Fruit fly (Drosophila melanogaster) whole organism, embryonic: ENCODE data around the gene Sodh1.

Source experiments
- Atf3 ChIP-seq: fragments of 200-800 bp; sonication (Bioruptor generic); optimal IDR thresholded peaks from 3 replicates; lab custom pipeline; 2016; ENCODE audit warnings: missing biosample characterization, missing genetic modification characterization
- CG10267 ChIP-seq: fragments of 200-800 bp; sonication (Bioruptor generic); optimal IDR thresholded peaks from 2 replicates; lab custom pipeline; 2018; ENCODE audit warnings: missing biosample characterization, mild to moderate bottlenecking, missing genetic modification characterization, moderate library complexity
- CG10321 ChIP-seq: fragments of 200-800 bp; sonication (Bioruptor generic); IDR thresholded peaks from 2 replicates; pipeline ENCODE4 v1.3.6; 2022; ENCODE audit warnings: missing biosample characterization, missing genetic modification characterization
- CG11398 ChIP-seq: fragments of 200-800 bp; sonication (Bioruptor generic); optimal IDR thresholded peaks from 2 replicates; lab custom pipeline; 2016; ENCODE audit warnings: missing biosample characterization, missing genetic modification characterization
- CG14014 ChIP-seq: fragments of 200-800 bp; sonication (Bioruptor generic); IDR thresholded peaks from 2 replicates; pipeline ENCODE4 v1.3.6; 2022; ENCODE audit warnings: missing biosample characterization, missing genetic modification characterization
- CG15073 ChIP-seq: fragments of 200-800 bp; sonication (Bioruptor generic); optimal IDR thresholded peaks from 2 replicates; lab custom pipeline; 2016; ENCODE audit warnings: missing biosample characterization, missing genetic modification characterization
- CG17385 ChIP-seq: fragments of 200-800 bp; sonication (Bioruptor generic); optimal IDR thresholded peaks from 3 replicates; lab custom pipeline; 2018; ENCODE audit warnings: missing biosample characterization, mild to moderate bottlenecking, missing genetic modification characterization
- CG17912 ChIP-seq: fragments of 200-800 bp; sonication (Bioruptor generic); optimal IDR thresholded peaks from 2 replicates; lab custom pipeline; 2018; ENCODE audit warnings: missing biosample characterization, mild to moderate bottlenecking, missing genetic modification characterization
- CG18262 ChIP-seq: fragments of 200-800 bp; optimal IDR thresholded peaks from 3 replicates; lab custom pipeline; 2019; ENCODE audit warnings: missing biosample characterization, mild to moderate bottlenecking, missing genetic modification characterization, moderate library complexity
- CG1832 ChIP-seq: fragments of 200-800 bp; sonication (Bioruptor generic); optimal IDR thresholded peaks from 2 replicates; lab custom pipeline; 2017; ENCODE audit warnings: missing biosample characterization, mild to moderate bottlenecking, missing genetic modification characterization, inconsistent platforms
- CG2712 ChIP-seq: fragments of 200-800 bp; optimal IDR thresholded peaks from 3 replicates; lab custom pipeline; 2019; ENCODE audit warnings: missing biosample characterization, mild to moderate bottlenecking, missing genetic modification characterization, moderate library complexity
- CG32772 ChIP-seq: fragments of 200-800 bp; sonication (Bioruptor generic); IDR thresholded peaks from 2 replicates; pipeline ENCODE4 v1.3.6; 2022; ENCODE audit warnings: missing biosample characterization, missing genetic modification characterization
- CG34376 ChIP-seq: fragments of 200-800 bp; sonication (Bioruptor generic); optimal IDR thresholded peaks from 2 replicates; lab custom pipeline; 2018; ENCODE audit warnings: missing biosample characterization, mild to moderate bottlenecking, missing genetic modification characterization
- CG43689 ChIP-seq: fragments of 200-800 bp; sonication (Bioruptor generic); IDR thresholded peaks from 2 replicates; pipeline ENCODE4 v1.3.6; 2022; ENCODE audit warnings: missing biosample characterization, missing genetic modification characterization
- CG6272 ChIP-seq: fragments of 200-800 bp; sonication (Bioruptor generic); IDR thresholded peaks from 2 replicates; pipeline ENCODE4 v1.3.6; 2022; ENCODE audit warnings: missing biosample characterization, missing genetic modification characterization
- CG6765 ChIP-seq: fragments of 200-800 bp; sonication (Bioruptor generic); optimal IDR thresholded peaks from 3 replicates; lab custom pipeline; 2017; ENCODE audit warnings: missing biosample characterization, mild to moderate bottlenecking, missing genetic modification characterization
- CG7928 ChIP-seq: fragments of 200-800 bp; sonication (Bioruptor generic); optimal IDR thresholded peaks from 2 replicates; lab custom pipeline; 2017; ENCODE audit warnings: missing biosample characterization, mild to moderate bottlenecking, missing genetic modification characterization
- CG8089 ChIP-seq: fragments of 200-800 bp; sonication (Bioruptor generic); optimal IDR thresholded peaks from 3 replicates; lab custom pipeline; 2016; ENCODE audit warnings: missing biosample characterization, missing genetic modification characterization
- Dek ChIP-seq: fragments of 200-800 bp; sonication (Bioruptor generic); optimal IDR thresholded peaks from 3 replicates; lab custom pipeline; 2019; ENCODE audit warnings: missing biosample characterization, mild to moderate bottlenecking, missing genetic modification characterization, moderate library complexity
- Doc2 ChIP-seq: fragments of 200-800 bp; sonication (Bioruptor generic); IDR thresholded peaks from 2 replicates; pipeline ENCODE4 v1.3.6; 2022; ENCODE audit warnings: missing biosample characterization, missing genetic modification characterization
- Ets97D ChIP-seq: fragments of 200-800 bp; sonication (Bioruptor generic); optimal IDR thresholded peaks from 3 replicates; lab custom pipeline; 2016; ENCODE audit warnings: missing biosample characterization, missing genetic modification characterization
- Fer3 ChIP-seq: fragments of 200-800 bp; sonication (Bioruptor generic); optimal IDR thresholded peaks from 2 replicates; lab custom pipeline; 2018; ENCODE audit warnings: missing biosample characterization, mild to moderate bottlenecking, missing genetic modification characterization, moderate library complexity
- Gsc ChIP-seq: fragments of 200-800 bp; sonication (Bioruptor generic); IDR thresholded peaks from 2 replicates; pipeline ENCODE4 v1.3.6; 2022; ENCODE audit warnings: missing biosample characterization, missing genetic modification characterization
- Gug ChIP-seq: fragments of 200-800 bp; sonication (Bioruptor generic); IDR thresholded peaks from 4 replicates; pipeline ENCODE4 v1.3.6; 2022; ENCODE audit warnings: missing biosample characterization, missing genetic modification characterization
- HLH54F ChIP-seq: fragments of 200-800 bp; sonication (Bioruptor generic); optimal IDR thresholded peaks from 3 replicates; lab custom pipeline; 2016; ENCODE audit warnings: missing biosample characterization, missing genetic modification characterization
- HmgD ChIP-seq: fragments of 200-800 bp; sonication (Bioruptor generic); optimal IDR thresholded peaks from 3 replicates; lab custom pipeline; 2016; ENCODE audit warnings: missing biosample characterization, missing genetic modification characterization
- HmgZ ChIP-seq: fragments of 200-800 bp; sonication (Bioruptor generic); optimal IDR thresholded peaks from 2 replicates; lab custom pipeline; 2018; ENCODE audit warnings: missing biosample characterization, mild to moderate bottlenecking, missing genetic modification characterization
- Hr39 ChIP-seq: fragments of >200 bp; optimal IDR thresholded peaks from 2 replicates; lab custom pipeline; 2017
- Hr78 ChIP-seq, 2 experiments: fragments of 200-800 bp in 1 of 2; fragments of >200 bp in 1 of 2; sonication (Bioruptor generic) in 1 of 2; optimal IDR thresholded peaks; 2 replicates each; lab custom pipeline; 2017 to 2019; ENCODE audit warnings: missing biosample characterization in 2 of 2, missing genetic modification characterization in 2 of 2, mild to moderate bottlenecking in 1 of 2, moderate library complexity in 1 of 2
- Lhr ChIP-seq: fragments of 200-800 bp; sonication (Bioruptor generic); optimal IDR thresholded peaks from 3 replicates; lab custom pipeline; 2017; ENCODE audit warnings: mild to moderate bottlenecking, missing biosample characterization, missing genetic modification reagents, missing genetic modification characterization
- MBD-R2 ChIP-seq: fragments of 200-800 bp; sonication (Bioruptor generic); IDR thresholded peaks from 2 replicates; pipeline ENCODE4 v1.3.6; 2022; ENCODE audit warnings: missing biosample characterization, missing genetic modification characterization
- Myb ChIP-seq: fragments of 200-800 bp; sonication (Bioruptor generic); optimal IDR thresholded peaks from 2 replicates; lab custom pipeline; 2016; ENCODE audit warnings: missing biosample characterization, missing genetic modification characterization
- Sry-β ChIP-seq: fragments of 200-800 bp; sonication (Bioruptor generic); optimal IDR thresholded peaks from 2 replicates; lab custom pipeline; 2018; ENCODE audit warnings: missing biosample characterization, mild to moderate bottlenecking, missing genetic modification characterization, moderate library complexity
- Tbp ChIP-seq: fragments of >200 bp; optimal IDR thresholded peaks from 2 replicates; lab custom pipeline; 2018; ENCODE audit warnings: missing biosample characterization, missing genetic modification characterization
- Xbp1 ChIP-seq: fragments of 200-800 bp; sonication (Bioruptor generic); optimal IDR thresholded peaks from 3 replicates; lab custom pipeline; 2016; ENCODE audit warnings: missing biosample characterization, mild to moderate bottlenecking, missing genetic modification characterization
- Xrp1 ChIP-seq: fragments of 200-800 bp; sonication (Bioruptor generic); IDR thresholded peaks from 2 replicates; pipeline ENCODE4 v1.3.6; 2022; ENCODE audit warnings: missing biosample characterization, missing genetic modification characterization
- crp ChIP-seq, 2 experiments: fragments of 200-800 bp; sonication (Bioruptor generic); optimal IDR thresholded peaks; 2 replicates in 1 of 2; 3 replicates in 1 of 2; lab custom pipeline; 2017; ENCODE audit warnings: missing biosample characterization in 2 of 2, missing genetic modification characterization in 2 of 2, mild to moderate bottlenecking in 1 of 2, moderate library complexity in 1 of 2
- da ChIP-seq: fragments of 200-800 bp; sonication (Bioruptor generic); optimal IDR thresholded peaks from 2 replicates; lab custom pipeline; 2016; ENCODE audit warnings: missing biosample characterization, missing genetic modification characterization
- dimm ChIP-seq: fragments of 200-800 bp; sonication (Bioruptor generic); IDR thresholded peaks from 2 replicates; pipeline ENCODE4 v1.3.6; 2022; ENCODE audit warnings: missing biosample characterization, missing genetic modification characterization
- dysf ChIP-seq: fragments of 200-800 bp; sonication (Bioruptor generic); IDR thresholded peaks from 3 replicates; pipeline ENCODE4 v1.3.6; 2022; ENCODE audit warnings: missing biosample characterization, missing genetic modification characterization
- eve ChIP-seq, 2 experiments: fragments of >200 bp; optimal IDR thresholded peaks; 2 replicates each; lab custom pipeline; 2017; ENCODE audit warnings: missing biosample characterization in 2 of 2, missing genetic modification characterization in 2 of 2
- gcm2 ChIP-seq: fragments of 200-800 bp; sonication (Bioruptor generic); optimal IDR thresholded peaks from 2 replicates; lab custom pipeline; 2016; ENCODE audit warnings: missing biosample characterization, missing genetic modification characterization
- h ChIP-seq: fragments of >200 bp; optimal IDR thresholded peaks from 2 replicates; lab custom pipeline; 2017
- mirr ChIP-seq: fragments of 200-800 bp; sonication (Bioruptor generic); optimal IDR thresholded peaks from 3 replicates; lab custom pipeline; 2018; ENCODE audit warnings: missing biosample characterization, mild to moderate bottlenecking, missing genetic modification characterization
- nom ChIP-seq: fragments of 200-800 bp; sonication (Bioruptor generic); optimal IDR thresholded peaks from 2 replicates; lab custom pipeline; 2017; ENCODE audit warnings: missing biosample characterization, missing genetic modification characterization, mild to moderate bottlenecking, moderate library complexity, missing genetic modification reagents
- org-1 ChIP-seq: fragments of 200-800 bp; sonication (Bioruptor generic); optimal IDR thresholded peaks from 2 replicates; lab custom pipeline; 2017; ENCODE audit warnings: missing biosample characterization, missing genetic modification characterization
- pros ChIP-seq: fragments of 200-800 bp; sonication (Bioruptor generic); optimal IDR thresholded peaks from 3 replicates; lab custom pipeline; 2019; ENCODE audit warnings: missing biosample characterization, mild to moderate bottlenecking, missing genetic modification characterization, moderate library complexity
- pzg ChIP-seq: fragments of 200-800 bp; sonication (Bioruptor generic); optimal IDR thresholded peaks from 3 replicates; lab custom pipeline; 2018; ENCODE audit warnings: missing biosample characterization, mild to moderate bottlenecking, missing genetic modification characterization, moderate library complexity
- seq ChIP-seq: fragments of 200-800 bp; sonication (Bioruptor generic); IDR thresholded peaks from 2 replicates; pipeline ENCODE4 v1.3.6; 2022; ENCODE audit warnings: missing biosample characterization, missing genetic modification characterization
- sob ChIP-seq: fragments of 200-800 bp; sonication (Bioruptor generic); IDR thresholded peaks from 2 replicates; pipeline ENCODE4 v1.3.6; 2022; ENCODE audit warnings: missing biosample characterization, missing genetic modification characterization
- unpg ChIP-seq: fragments of 200-800 bp; sonication (Bioruptor generic); optimal IDR thresholded peaks from 3 replicates; lab custom pipeline; 2018; ENCODE audit warnings: missing biosample characterization, mild to moderate bottlenecking, missing genetic modification characterization, moderate library complexity
- vvl ChIP-seq: fragments of 200-800 bp; sonication (Bioruptor generic); IDR thresholded peaks from 2 replicates; pipeline ENCODE4 v1.3.6; 2022; ENCODE audit warnings: missing biosample characterization, missing genetic modification characterization

Gene Sodh1

DNA sequence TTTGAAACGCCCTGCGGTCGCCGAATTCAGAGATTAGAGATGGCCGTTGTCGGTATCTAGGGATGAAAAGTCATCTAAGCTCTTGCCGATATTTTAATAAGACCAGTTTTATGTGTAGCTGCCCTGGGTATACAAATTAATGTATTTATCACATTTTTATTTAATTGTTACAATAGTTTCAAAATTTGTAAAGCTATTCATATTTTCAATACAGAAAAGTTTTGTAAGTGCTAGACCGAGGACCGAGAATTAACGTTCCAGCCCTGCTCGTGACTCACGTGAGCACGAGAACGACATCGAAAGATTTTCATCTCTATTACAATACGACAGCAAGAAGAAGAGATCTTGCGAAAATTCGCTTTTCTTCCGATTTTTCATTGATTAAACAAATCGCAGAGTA lies 15.0 kb downstream of the Sodh1 start, which contains the start of the genes CG1105 and CG1965 (continued):
- TF ChIP-seq dimm (GFP tag; lab: Robert Waterston, UW) (peak; percentile 73), Gug (GFP tag; lab: Robert Waterston, UW) (peak; percentile 94; the same call in 3 of the 4 replicates), Gsc (GFP tag; lab: Robert Waterston, UW) (peak; percentile 86), gcm2 (GFP tag; lab: Kevin White, UChicago) (peak; percentile 70), CG17385 (GFP tag; lab: Kevin White, UChicago) (peak; percentile 98), Hr39 (lab: Kevin White, UChicago) (no peak), CG7928 (peak; percentile 99), CG17912 (peak; percentile 78), Xbp1 (peak; percentile 97), CG43689 (peak; percentile 74), da (GFP tag; lab: Kevin White, UChicago) (peak; percentile 84), CG6272 (GFP tag; lab: Robert Waterston, UW) (peak; percentile 96), eve (GFP tag; optimal IDR thresholded peaks at IDR 0.05; lab: Kevin White, UChicago) (peak in 1 of 2 experiments; percentile 69), CG32772 (GFP tag; lab: Robert Waterston, UW) (peak; percentile 92), Lhr (peak; percentile 93), h (no peak), CG10321 (peak; percentile 67), CG11398 (GFP tag; lab: Kevin White, UChicago) (peak; percentile 76), HmgD (GFP tag; lab: Kevin White, UChicago) (peak; percentile 78), pzg (GFP tag; lab: Kevin White, UChicago) (peak; percentile 91), HmgZ (tag; lab: Kevin White, UChicago) (peak; percentile 96), HLH54F (peak; percentile 97), seq (GFP tag; lab: Robert Waterston, UW) (peak; percentile 66), sob (GFP tag; lab: Robert Waterston, UW) (peak; percentile 97), CG18262 (tag; lab: Kevin White, UChicago) (peak; percentile 90), Dek (tag; lab: Kevin White, UChicago) (peak; percentile 87), Doc2 (GFP tag; lab: Robert Waterston, UW) (peak; percentile 70; the same call in 1 of the 2 replicates), Hr78 (GFP tag; optimal IDR thresholded peaks at IDR 0.05; lab: Kevin White, UChicago) (peak in 1 of 2 experiments; percentile 32), MBD-R2 (GFP tag; lab: Robert Waterston, UW) (peak; percentile 96), CG1832 (GFP tag; lab: Kevin White, UChicago) (no peak), crp (GFP tag; optimal IDR thresholded peaks at IDR 0.05; lab: Kevin White, UChicago) (peak in 1 of 2 experiments; percentile 59), Fer3 (tag; lab: Kevin White, UChicago) (peak; percentile 91), Ets97D (GFP tag; lab: Kevin White, UChicago) (peak; percentile 93), unpg (GFP tag; lab: Kevin White, UChicago) (peak; percentile 91), CG15073 (GFP tag; lab: Kevin White, UChicago) (peak; percentile 51), CG6765 (GFP tag; lab: Kevin White, UChicago) (peak; percentile 75), Myb (GFP tag; lab: Kevin White, UChicago) (peak; percentile 83), Sry-β (peak; percentile 58), CG2712 (tag; lab: Kevin White, UChicago) (peak; percentile 96), CG34376 (GFP tag; lab: Kevin White, UChicago) (peak; percentile 81), nom (peak; percentile 33), CG8089 (GFP tag; lab: Kevin White, UChicago) (peak; percentile 88), dysf (GFP tag; lab: Robert Waterston, UW) (peak; percentile 93), mirr (GFP tag; lab: Kevin White, UChicago) (no peak), Xrp1 (peak; percentile 94), CG14014 (GFP tag; lab: Robert Waterston, UW) (peak; percentile 92), Atf3 (GFP tag; lab: Kevin White, UChicago) (peak; percentile 88), CG10267 (peak; percentile 90), vvl (peak; percentile 94), Tbp (no peak), pros (GFP tag; lab: Kevin White, UChicago) (no peak), org-1 (GFP tag; lab: Kevin White, UChicago) (peak; percentile 54)
